Fruit fly (Drosophila melanogaster): ENCODE results near the gene Cad87A.
A peak's percentile ranks its signal among the peaks of the same experiment; 100 is the strongest.

The Cad87A gene

DNA sequence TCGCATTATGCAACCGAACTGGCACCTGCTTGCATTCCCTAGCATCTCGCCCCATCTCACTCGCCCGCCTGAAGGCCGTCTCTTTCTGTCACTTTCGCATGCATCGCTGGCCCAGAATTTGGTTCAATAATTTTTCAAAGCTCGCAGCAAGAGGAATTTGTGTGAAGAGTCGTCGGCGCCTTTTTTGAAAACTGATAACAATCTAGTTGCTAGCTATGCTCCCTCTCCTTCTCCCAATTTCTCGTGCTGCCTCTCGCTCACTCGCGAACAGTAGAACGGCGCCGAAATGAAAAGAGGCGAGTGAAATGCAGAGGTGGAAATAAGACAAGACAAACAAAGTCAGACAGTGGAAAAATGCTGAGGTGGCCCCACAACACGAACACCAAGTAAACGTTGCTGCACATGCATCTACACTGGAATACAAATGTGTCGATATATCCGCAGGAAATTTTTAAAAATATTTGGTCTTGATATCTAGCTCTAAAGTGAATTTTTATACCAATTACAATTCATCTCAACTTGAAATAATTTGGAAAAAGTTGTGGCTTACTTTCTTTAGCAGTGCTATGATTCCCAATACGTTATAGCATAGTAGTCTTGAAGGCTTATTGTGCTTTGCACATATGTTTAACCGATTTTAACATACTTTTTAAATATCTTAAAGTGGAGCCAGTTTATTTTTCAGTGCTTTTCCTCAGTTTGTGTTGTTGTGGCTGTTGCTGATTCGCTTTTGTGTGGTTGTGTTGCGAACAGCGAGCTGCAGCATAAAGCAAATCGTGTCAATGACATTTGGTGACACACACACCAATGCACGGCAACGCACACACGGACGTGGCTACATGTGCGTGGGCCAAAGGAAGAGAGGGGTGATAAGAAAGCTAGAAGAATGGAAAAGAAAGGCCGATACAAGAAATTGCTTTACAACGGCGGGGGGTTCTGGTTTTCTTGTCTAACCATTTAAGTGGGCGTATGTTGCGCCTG is 97.7 kb downstream of the Cad87A start (continued):
- TF ChIP-seq CG17912 (GFP tag; optimal IDR thresholded peaks at IDR 0.05) (no peak), CG7963 (GFP tag; IDR thresholded peaks at IDR 0.05; ENCODE audit: partially characterized antibody) (no peak), Scr (GFP tag; IDR thresholded peaks at IDR 0.05; ENCODE audit: partially characterized antibody) (no peak), CG10321 (GFP tag; IDR thresholded peaks at IDR 0.05) (no peak), D19B (GFP tag; optimal IDR thresholded peaks at IDR 0.05) (no peak), tgo (GFP tag; IDR thresholded peaks at IDR 0.05) (peak; percentile 45; the same call in 1 of the 3 replicates), CG10543 (GFP tag; optimal IDR thresholded peaks at IDR 0.05) (no peak), sug (tag; optimal IDR thresholded peaks at IDR 0.05) (peak; percentile 46), Spps (tag; optimal IDR thresholded peaks at IDR 0.05) (peak; percentile 88), CG12299 (tag; optimal IDR thresholded peaks at IDR 0.05) (peak; percentile 71), CG16863 (GFP tag; optimal IDR thresholded peaks at IDR 0.05) (peak; percentile 80), bcd (GFP tag; optimal IDR thresholded peaks at IDR 0.05) (peak; percentile 79), CG10565 (GFP tag; optimal IDR thresholded peaks at IDR 0.05) (no peak), Xrp1 (GFP tag; IDR thresholded peaks at IDR 0.05) (peak; percentile 88), trh (GFP tag; optimal IDR thresholded peaks at IDR 0.05) (peak; percentile 4), ERR (GFP tag; optimal IDR thresholded peaks at IDR 0.05) (no peak), CG8944 (GFP tag; optimal IDR thresholded peaks at IDR 0.05) (peak; percentile 72), Hand (GFP tag; optimal IDR thresholded peaks at IDR 0.05) (no peak), YL-1 (GFP tag; optimal IDR thresholded peaks at IDR 0.05) (peak; percentile 28), dmrt99B (tag; optimal IDR thresholded peaks at IDR 0.05) (peak; percentile 90), ap (GFP tag; IDR thresholded peaks at IDR 0.05) (peak; percentile 65), CG2889 (GFP tag; IDR thresholded peaks at IDR 0.05) (no peak), Ets97D (GFP tag; optimal IDR thresholded peaks at IDR 0.05) (no peak), CG8388 (GFP tag; optimal IDR thresholded peaks at IDR 0.05) (peak; percentile 91), sisA (GFP tag; IDR thresholded peaks at IDR 0.05) (peak; percentile 84), CG34224 (GFP tag; IDR thresholded peaks at IDR 0.05; ENCODE audit: partially characterized antibody) (no peak), CG4854 (GFP tag; optimal IDR thresholded peaks at IDR 0.05) (peak; percentile 66), NC2β (GFP tag; optimal IDR thresholded peaks at IDR 0.05) (peak; percentile 75), jing (GFP tag; optimal IDR thresholded peaks at IDR 0.05) (peak; percentile 85), zfh1 (GFP tag; IDR thresholded peaks at IDR 0.05) (peak; percentile 71), zf30C (GFP tag; optimal IDR thresholded peaks at IDR 0.05) (peak; percentile 62), CG10209 (GFP tag; optimal IDR thresholded peaks at IDR 0.05) (peak; percentile 77), gsb (GFP tag; IDR thresholded peaks at IDR 0.05) (no peak), CG10431 (GFP tag; optimal IDR thresholded peaks at IDR 0.05) (peak; percentile 88), Lim3 (GFP tag; IDR thresholded peaks at IDR 0.05) (no peak), CG42726 (GFP tag; IDR thresholded peaks at IDR 0.05; ENCODE audit: partially characterized antibody) (no peak), NC2α (GFP tag; optimal IDR thresholded peaks at IDR 0.05) (peak; percentile 65), dan (GFP tag; IDR thresholded peaks at IDR 0.05) (peak; percentile 34; the same call in 1 of the 2 replicates), fd96Cb (tag; optimal IDR thresholded peaks at IDR 0.05) (peak; percentile 90), CG12391 (tag; optimal IDR thresholded peaks at IDR 0.05) (peak; percentile 89), NFAT (GFP tag; IDR thresholded peaks at IDR 0.05) (no peak), CG3847 (GFP tag; IDR thresholded peaks at IDR 0.05) (0 out of 2 replicates have a peak, but pooled peaks have one; percentile 14), CG9932 (GFP tag; IDR thresholded peaks at IDR 0.05) (no peak), Antp (GFP tag; optimal IDR thresholded peaks at IDR 0.05) (peak; percentile 60), CG7987 (GFP tag; optimal IDR thresholded peaks at IDR 0.05) (no peak), emc (GFP tag; optimal IDR thresholded peaks at IDR 0.05) (no peak), Dfd (GFP tag; optimal IDR thresholded peaks at IDR 0.05) (no peak), Sry-β (GFP tag; optimal IDR thresholded peaks at IDR 0.05) (peak; percentile 53)

Data from whole organism, embryonic.